Worm (Caenorhabditis elegans): ENCODE data around the gene C14B4.2.
A peak's percentile ranks its signal among the peaks of the same experiment; 100 is the strongest.

The C14B4.2 gene

DNA sequence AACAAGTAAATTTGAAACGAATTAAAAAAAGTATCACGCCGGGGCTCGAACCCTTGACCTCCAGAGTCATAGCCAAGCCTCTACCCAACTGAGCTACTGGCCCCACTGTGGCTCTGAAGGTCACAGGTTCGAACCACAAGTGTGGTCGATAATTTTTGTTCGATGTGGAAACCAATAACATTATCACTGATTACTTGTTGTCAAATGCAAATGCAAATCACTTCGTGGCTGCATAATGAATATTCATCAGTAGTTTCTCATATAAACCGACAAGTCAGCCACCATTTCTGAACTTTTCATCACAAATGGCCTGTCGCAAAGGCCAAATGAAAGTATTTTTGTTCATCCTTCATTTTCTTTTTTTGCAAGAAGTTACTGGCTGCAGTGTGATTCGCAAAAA lies 32.3 kb upstream of the C14B4.2 start, which contains the start of gene C25F9.8:
C25F9.8 (plus strand) TSS at position 301 of the 400 bp plus-strand sequence.
- TF ChIP-seq hlh-30 (tag; optimal IDR thresholded peaks at IDR 0.05; ENCODE audit: insufficient read depth) (no peak), dve-1 (tag; optimal IDR thresholded peaks at IDR 0.05; ENCODE audit: insufficient read depth) (no peak), tra-1 (GFP tag; IDR thresholded peaks at IDR 0.05) (no peak), rbr-2 (tag; optimal IDR thresholded peaks at IDR 0.05) (no peak), vab-7 (GFP tag; IDR thresholded peaks at IDR 0.05) (no peak), Y75B8A.6 (GFP tag; IDR thresholded peaks at IDR 0.05) (no peak), nhr-77 (tag; optimal IDR thresholded peaks at IDR 0.05) (no peak), lin-13 (GFP tag; optimal IDR thresholded peaks at IDR 0.05) (no peak), ceh-20 (GFP tag; IDR thresholded peaks at IDR 0.05) (no peak)

DNA sequence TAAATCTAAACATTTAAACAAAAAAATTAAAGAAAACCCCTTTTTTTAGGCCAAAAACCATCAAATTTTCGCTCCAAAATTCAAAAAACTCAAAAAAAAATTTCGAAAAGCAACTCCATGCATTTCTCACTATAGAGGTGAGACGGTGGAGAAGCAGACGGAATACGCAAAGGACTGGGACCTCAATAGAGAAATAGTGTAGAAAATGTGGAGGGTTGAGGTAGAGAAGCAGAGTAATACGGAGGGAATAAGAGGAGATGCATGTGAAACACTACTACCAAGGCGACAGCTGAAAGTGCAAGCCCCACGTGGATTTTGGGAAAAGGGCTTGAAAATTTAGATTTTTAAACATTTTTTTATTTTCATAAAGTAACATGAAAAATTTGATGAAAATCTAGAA lies 28.8 kb upstream of the C14B4.2 start:
- TF ChIP-seq hmg-1.1 (GFP tag; IDR thresholded peaks at IDR 0.05) (peak; percentile 22; the same call in 1 of the 2 replicates), ctbp-1 (GFP tag; IDR thresholded peaks at IDR 0.05) (no peak), mdl-1 (tag; optimal IDR thresholded peaks at IDR 0.05) (peak in 1 of 2 experiments; percentile 26)

DNA sequence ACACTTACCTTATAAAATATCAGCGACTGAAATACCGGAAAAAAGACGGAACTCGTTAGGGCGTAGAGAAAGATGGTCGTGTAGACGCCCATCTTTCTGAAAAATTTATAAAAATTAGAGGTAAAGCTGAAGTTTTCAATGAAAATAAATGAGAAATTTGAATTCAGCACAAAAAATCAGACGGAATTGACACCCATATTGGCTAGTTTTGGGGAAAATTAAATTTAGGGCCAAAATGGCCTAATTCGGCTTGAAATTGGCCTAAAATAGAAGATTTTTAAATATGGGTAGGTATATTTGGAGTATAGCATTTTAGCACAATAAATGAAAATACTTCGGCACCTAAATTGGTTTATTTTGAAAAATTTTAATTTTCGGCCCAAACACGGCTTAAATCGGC lies 27.6 kb upstream of the C14B4.2 start, which contains the start of gene slcr-46.2:
slcr-46.2 (minus strand) TSS at position 101 of the 400 bp plus-strand sequence.
- TF ChIP-seq lin-15B (tag; optimal IDR thresholded peaks at IDR 0.05) (no peak), nhr-48 (tag; optimal IDR thresholded peaks at IDR 0.05) (no peak), mdl-1 (tag; optimal IDR thresholded peaks at IDR 0.05) (no peak), lin-1 (GFP tag; IDR thresholded peaks at IDR 0.05) (no peak), saeg-2 (GFP tag; IDR thresholded peaks at IDR 0.05) (no peak), php-3 (GFP tag; IDR thresholded peaks at IDR 0.05) (no peak), unc-62 (GFP tag; optimal IDR thresholded peaks at IDR 0.05 in 1 of 2) (no peak), unc-62 (tag; optimal IDR thresholded peaks at IDR 0.05) (no peak), hif-1 (tag; optimal IDR thresholded peaks at IDR 0.05) (no peak), hlh-11 (tag; optimal IDR thresholded peaks at IDR 0.05) (no peak), ZK546.5 (tag; optimal IDR thresholded peaks at IDR 0.05) (no peak), zip-2 (tag; optimal IDR thresholded peaks at IDR 0.05) (no peak), tag-97 (GFP tag; IDR thresholded peaks at IDR 0.05) (no peak), pqm-1 (tag; optimal IDR thresholded peaks at IDR 0.05) (no peak), F37D6.2 (tag; optimal IDR thresholded peaks at IDR 0.05) (no peak), dpl-1 (GFP tag; optimal IDR thresholded peaks at IDR 0.05) (no peak), attf-4 (tag; optimal IDR thresholded peaks at IDR 0.05) (no peak), Y105C5A.15 (GFP tag; IDR thresholded peaks at IDR 0.05) (no peak), pha-4 (GFP tag; IDR thresholded peaks at IDR 0.05) (no peak), pha-4 (tag; optimal IDR thresholded peaks at IDR 0.05) (no peak), nhr-42 (GFP tag; IDR thresholded peaks at IDR 0.05) (no peak), F49E8.2 (tag; optimal IDR thresholded peaks at IDR 0.05; ENCODE audit: borderline replicate concordance) (no peak)

DNA sequence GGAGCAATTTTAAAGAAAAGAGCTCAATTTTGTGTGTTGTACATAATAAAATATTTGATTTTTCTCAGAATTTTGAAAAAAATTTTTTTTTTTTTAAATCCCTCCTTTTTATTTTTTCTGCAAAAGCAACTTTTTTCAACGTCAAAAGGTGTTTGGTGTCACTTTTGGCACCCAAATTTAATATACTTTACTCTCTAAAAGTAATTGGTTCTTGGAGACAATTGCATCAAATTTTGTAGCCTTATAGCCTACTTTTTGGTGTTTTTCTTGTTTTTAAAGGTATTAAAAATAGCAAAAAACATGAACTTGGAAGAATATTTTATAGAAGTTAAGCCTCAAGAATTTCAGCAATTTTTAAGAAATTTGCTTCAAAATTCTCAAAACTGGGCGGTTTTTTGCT lies 18.5 kb upstream of the C14B4.2 start, which contains the start of gene srw-84:
srw-84 (plus strand) TSS at position 301 of the 400 bp plus-strand sequence.
- TF ChIP-seq F44E2.7 (GFP tag; IDR thresholded peaks at IDR 0.05) (no peak), zag-1 (tag; optimal IDR thresholded peaks at IDR 0.05) (no peak), fkh-10 (GFP tag; optimal IDR thresholded peaks at IDR 0.05) (no peak), ztf-7 (tag; optimal IDR thresholded peaks at IDR 0.05) (no peak), mxl-3 (GFP tag; optimal IDR thresholded peaks at IDR 0.05) (no peak), spr-3 (GFP tag; optimal IDR thresholded peaks at IDR 0.05) (no peak), zfp-3 (GFP tag; conservative IDR thresholded peaks at IDR 0.05) (no peak), attf-4 (tag; optimal IDR thresholded peaks at IDR 0.05) (no peak), unc-39 (tag; optimal IDR thresholded peaks at IDR 0.05) (no peak), saeg-2 (GFP tag; IDR thresholded peaks at IDR 0.05) (no peak), F49E8.2 (tag; optimal IDR thresholded peaks at IDR 0.05; ENCODE audit: borderline replicate concordance) (no peak)
